Worm (Caenorhabditis elegans): Measurements from ENCODE around the gene F54D1.6.
"Not testable (repeated sequence)": the region's sequence is repeated elsewhere in the genome, so short reads cannot be mapped to it uniquely, and the experiment has no call there.

DNA sequence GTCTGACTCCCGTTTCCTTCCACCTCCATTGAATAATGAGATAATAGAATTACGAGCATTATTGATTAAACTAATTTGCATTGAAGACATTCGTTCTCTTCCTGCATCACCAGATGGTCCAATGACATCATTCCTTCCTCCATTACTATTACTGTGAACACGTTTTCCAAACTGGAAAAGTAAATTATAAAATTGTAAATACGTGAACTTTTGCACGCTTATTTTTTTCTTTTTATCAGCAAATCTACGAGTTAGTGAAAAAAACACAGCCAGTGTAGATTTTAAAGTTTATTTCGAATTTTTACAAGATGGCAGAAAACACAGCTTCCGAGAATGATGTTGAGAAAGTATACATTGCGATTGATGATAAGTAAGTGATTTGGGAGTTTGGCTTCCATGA is 33.9 kb upstream of the F54D1.6 start, which contains the start of gene C05C12.1:
- not testable (repeated sequence) for TF ChIP-seq cog-1 (tag; optimal IDR thresholded peaks at IDR 0.05); T22C8.4 (GFP tag; IDR thresholded peaks at IDR 0.05); flt-1 (GFP tag; IDR thresholded peaks at IDR 0.05); ref-1 (GFP tag; conservative IDR thresholded peaks at IDR 0.05); klf-2 (GFP tag; conservative IDR thresholded peaks at IDR 0.05)

Measured in whole organism, midembryonic.